Worm (Caenorhabditis elegans): ENCODE measurements around the gene C42D4.19.

ce11 chrIV:7154356-7154755 lies 21.1 kb upstream of the C42D4.19 start, which contains the start of gene C34D4.2:
- TF ChIP-seq F13H6.1 (tag; optimal IDR thresholded peaks at IDR 0.05) (no peak), ztf-4 (tag; optimal IDR thresholded peaks at IDR 0.05) (no peak), mbf-1 (tag; optimal IDR thresholded peaks at IDR 0.05) (no peak), nhr-77 (tag; optimal IDR thresholded peaks at IDR 0.05) (no peak), nhr-12 (tag; optimal IDR thresholded peaks at IDR 0.05) (no peak), nhr-237 (tag; optimal IDR thresholded peaks at IDR 0.05) (no peak), lin-13 (GFP tag; optimal IDR thresholded peaks at IDR 0.05) (no peak), ZK546.5 (tag; optimal IDR thresholded peaks at IDR 0.05) (no peak), dmd-4 (tag; optimal IDR thresholded peaks at IDR 0.05) (no peak), lin-39 (tag; optimal IDR thresholded peaks at IDR 0.05) (no peak), elt-1 (tag; optimal IDR thresholded peaks at IDR 0.05) (no peak), skn-1 (tag; optimal IDR thresholded peaks at IDR 0.05) (no peak), ceh-82 (tag; optimal IDR thresholded peaks at IDR 0.05) (no peak), nhr-6 (tag; optimal IDR thresholded peaks at IDR 0.05) (no peak)
